Worm (Caenorhabditis elegans) whole organism, L2 larva: ENCODE data around the gene ras-1.

Experiments
- ceh-16 ChIP-seq: fragments of 150-350 bp; optimal IDR thresholded peaks from 2 replicates; lab custom pipeline; 2014; ENCODE audit warnings: missing biosample characterization, missing genetic modification characterization
- egl-27 ChIP-seq: sonication (generic microtip); optimal IDR thresholded peaks from 3 replicates; lab custom pipeline; 2017; ENCODE audit warnings: missing biosample characterization, missing genetic modification reagents, missing genetic modification characterization
- fos-1 ChIP-seq: fragments of 150-350 bp; optimal IDR thresholded peaks from 2 replicates; lab custom pipeline; 2014; ENCODE audit warnings: missing biosample characterization, missing genetic modification characterization
- lsy-2 ChIP-seq, 2 experiments: fragments of 150-350 bp in 1 of 2; sonication (generic microtip) in 1 of 2; optimal IDR thresholded peaks; 2 replicates each; lab custom pipeline; 2014 to 2017; ENCODE audit warnings: missing biosample characterization in 2 of 2, missing genetic modification characterization in 2 of 2
- mab-5 ChIP-seq: fragments of 150-350 bp; optimal IDR thresholded peaks from 2 replicates; lab custom pipeline; 2014; ENCODE audit warnings: missing biosample characterization, missing genetic modification characterization
- mbf-1 ChIP-seq: sonication (generic microtip); optimal IDR thresholded peaks from 2 replicates; lab custom pipeline; 2017; ENCODE audit warnings: missing biosample characterization, missing genetic modification characterization
- nhr-10 ChIP-seq: sonication (generic microtip); optimal IDR thresholded peaks from 2 replicates; lab custom pipeline; 2017; ENCODE audit warnings: missing biosample characterization, missing genetic modification characterization
- nhr-23 ChIP-seq: fragments of 150-350 bp; optimal IDR thresholded peaks from 2 replicates; lab custom pipeline; 2014; ENCODE audit warnings: missing biosample characterization, missing genetic modification reagents, missing genetic modification characterization
- nhr-77 ChIP-seq: fragments of 150-350 bp; optimal IDR thresholded peaks from 2 replicates; lab custom pipeline; 2014; ENCODE audit warnings: missing biosample characterization, missing genetic modification characterization
- snpc-4 ChIP-seq: fragments of 150-350 bp; optimal IDR thresholded peaks from 2 replicates; lab custom pipeline; 2014; ENCODE audit warnings: missing biosample characterization, missing genetic modification characterization

ce11 chrII:12353816-12354215, 1.8 kb upstream of the ras-1 start:
- TF ChIP-seq egl-27 (tag; lab: Kevin White, UChicago) (no peak), lsy-2 (tag; optimal IDR thresholded peaks at IDR 0.05; lab: Kevin White, UChicago) (no peak), snpc-4 (tag; lab: Kevin White, UChicago) (no peak), mab-5 (tag; lab: Kevin White, UChicago) (no peak), nhr-77 (tag; lab: Kevin White, UChicago) (no peak), fos-1 (no peak), nhr-23 (tag; lab: Kevin White, UChicago) (no peak), ceh-16 (tag; lab: Kevin White, UChicago) (no peak), nhr-10 (tag; lab: Kevin White, UChicago) (no peak), mbf-1 (tag; lab: Kevin White, UChicago) (no peak)
